Worm (Caenorhabditis elegans) whole organism, late embryonic: ENCODE results near the gene msp-3.

Experiments
- C38D4.7 ChIP-seq: fragments of 200-800 bp; sonication (Bioruptor generic); optimal IDR thresholded peaks from 2 replicates; lab custom pipeline; 2018; ENCODE audit warnings: mild to moderate bottlenecking, missing genetic modification characterization, moderate library complexity, missing compliant biosample characterization
- F13H6.1 ChIP-seq: sonication (generic microtip); optimal IDR thresholded peaks from 2 replicates; lab custom pipeline; 2016; ENCODE audit warnings: missing genetic modification characterization, missing compliant biosample characterization
- T23F11.4 ChIP-seq: fragments of 200-800 bp; sonication (Bioruptor generic); optimal IDR thresholded peaks from 2 replicates; lab custom pipeline; 2018; ENCODE audit warnings: mild to moderate bottlenecking, missing genetic modification characterization, missing compliant biosample characterization
- Y22D7AL.16 ChIP-seq: sonication (generic microtip); optimal IDR thresholded peaks from 2 replicates; lab custom pipeline; 2016; ENCODE audit warnings: missing genetic modification characterization, missing compliant biosample characterization
- ahr-1 ChIP-seq: sonication (generic microtip); optimal IDR thresholded peaks from 2 replicates; lab custom pipeline; 2016; ENCODE audit warnings: missing genetic modification characterization, missing compliant biosample characterization
- ceh-19 ChIP-seq: fragments of 200-800 bp; sonication (Bioruptor generic); optimal IDR thresholded peaks from 2 replicates; lab custom pipeline; 2018; ENCODE audit warnings: mild to moderate bottlenecking, missing genetic modification characterization, missing compliant biosample characterization
- ceh-2 ChIP-seq: sonication (generic microtip); optimal IDR thresholded peaks from 2 replicates; lab custom pipeline; 2016; ENCODE audit warnings: missing genotype, missing genetic modification characterization, missing compliant biosample characterization
- ceh-22 ChIP-seq: sonication (generic microtip); optimal IDR thresholded peaks from 2 replicates; lab custom pipeline; 2017; ENCODE audit warnings: missing biosample characterization, missing genetic modification characterization
- ceh-30 ChIP-seq: fragments of 150-350 bp; optimal IDR thresholded peaks from 2 replicates; lab custom pipeline; 2014; ENCODE audit warnings: missing biosample characterization, missing genetic modification characterization
- ceh-34 ChIP-seq: sonication (generic microtip); optimal IDR thresholded peaks from 2 replicates; lab custom pipeline; 2016; ENCODE audit warnings: mild to moderate bottlenecking, missing genetic modification characterization, missing compliant biosample characterization
- dve-1 ChIP-seq: sonication (generic microtip); optimal IDR thresholded peaks from 2 replicates; lab custom pipeline; 2017; ENCODE audit warnings: antibody characterized with exemption, mild to moderate bottlenecking, missing genetic modification characterization, missing compliant biosample characterization
- elt-2 ChIP-seq: sonication (generic microtip); optimal IDR thresholded peaks from 2 replicates; lab custom pipeline; 2016; ENCODE audit warnings: missing genetic modification reagents, missing genetic modification characterization, missing compliant biosample characterization
- elt-4 ChIP-seq: sonication (generic microtip); optimal IDR thresholded peaks from 2 replicates; lab custom pipeline; 2016; ENCODE audit warnings: missing genetic modification characterization, missing compliant biosample characterization
- eyg-1 ChIP-seq: sonication (generic microtip); optimal IDR thresholded peaks from 2 replicates; lab custom pipeline; 2016; ENCODE audit warnings: missing genotype, missing genetic modification characterization, missing compliant biosample characterization
- fax-1 ChIP-seq: sonication (generic microtip); optimal IDR thresholded peaks from 2 replicates; lab custom pipeline; 2016; ENCODE audit warnings: missing genotype, missing genetic modification characterization, missing compliant biosample characterization
- fkh-6 ChIP-seq: sonication (generic microtip); optimal IDR thresholded peaks from 2 replicates; lab custom pipeline; 2016; ENCODE audit warnings: missing genetic modification characterization, missing compliant biosample characterization
- gmeb-2 ChIP-seq: sonication (generic microtip); optimal IDR thresholded peaks from 2 replicates; lab custom pipeline; 2016; ENCODE audit warnings: missing genetic modification characterization, inconsistent platforms, missing compliant biosample characterization
- hlh-15 ChIP-seq: sonication (generic microtip); optimal IDR thresholded peaks from 2 replicates; lab custom pipeline; 2016; ENCODE audit warnings: missing genetic modification characterization, missing compliant biosample characterization
- hlh-30 ChIP-seq: sonication (generic microtip); optimal IDR thresholded peaks from 2 replicates; lab custom pipeline; 2017; ENCODE audit warnings: antibody characterized with exemption, missing genetic modification characterization, missing compliant biosample characterization; ENCODE audit not compliant: insufficient read depth
- hlh-6 ChIP-seq: sonication (generic microtip); optimal IDR thresholded peaks from 2 replicates; lab custom pipeline; 2016; ENCODE audit warnings: missing genotype, missing genetic modification characterization, missing compliant biosample characterization
- lim-6 ChIP-seq: sonication (generic microtip); optimal IDR thresholded peaks from 2 replicates; lab custom pipeline; 2016; ENCODE audit warnings: missing genetic modification characterization, missing compliant biosample characterization
- lin-11 ChIP-seq: fragments of 200-800 bp; sonication (Bioruptor generic); optimal IDR thresholded peaks from 2 replicates; lab custom pipeline; 2018; ENCODE audit warnings: mild to moderate bottlenecking, missing genetic modification characterization, missing compliant biosample characterization
- madf-2 ChIP-seq: sonication (generic microtip); optimal IDR thresholded peaks from 2 replicates; lab custom pipeline; 2017; ENCODE audit warnings: missing genetic modification characterization, missing compliant biosample characterization
- nfya-1 ChIP-seq: sonication (generic microtip); optimal IDR thresholded peaks from 2 replicates; lab custom pipeline; 2017; ENCODE audit warnings: missing genetic modification characterization, mild to moderate bottlenecking, missing compliant biosample characterization, antibody characterized with exemption, moderate library complexity
- nhr-11 ChIP-seq: fragments of 150-350 bp; optimal IDR thresholded peaks from 2 replicates; lab custom pipeline; 2014; ENCODE audit warnings: missing biosample characterization, missing genetic modification characterization
- npax-4 ChIP-seq: sonication (generic microtip); optimal IDR thresholded peaks from 2 replicates; lab custom pipeline; 2016; ENCODE audit warnings: missing genetic modification characterization, missing compliant biosample characterization
- pag-3 ChIP-seq: sonication (generic microtip); optimal IDR thresholded peaks from 2 replicates; lab custom pipeline; 2016; ENCODE audit warnings: missing compliant biosample characterization, missing genetic modification characterization, borderline replicate concordance
- pqm-1 ChIP-seq: sonication (generic microtip); optimal IDR thresholded peaks from 2 replicates; lab custom pipeline; 2016; ENCODE audit warnings: missing genetic modification characterization, missing compliant biosample characterization
- pros-1 ChIP-seq: fragments of 150-350 bp; optimal IDR thresholded peaks from 2 replicates; lab custom pipeline; 2014; ENCODE audit warnings: missing biosample characterization, missing genetic modification reagents, missing genetic modification characterization
- rnt-1 ChIP-seq: sonication (generic microtip); optimal IDR thresholded peaks from 2 replicates; lab custom pipeline; 2016; ENCODE audit warnings: missing genetic modification characterization, missing compliant biosample characterization
- sdc-2 ChIP-seq: sonication (generic microtip); optimal IDR thresholded peaks from 2 replicates; lab custom pipeline; 2016; ENCODE audit warnings: missing genotype, missing genetic modification characterization, missing compliant biosample characterization
- tbx-2 ChIP-seq: sonication (generic microtip); optimal IDR thresholded peaks from 2 replicates; lab custom pipeline; 2016; ENCODE audit warnings: missing genetic modification characterization, missing compliant biosample characterization
- ttx-3 ChIP-seq: sonication (generic microtip); optimal IDR thresholded peaks from 2 replicates; lab custom pipeline; 2016; ENCODE audit warnings: missing genetic modification reagents, missing genetic modification characterization, missing compliant biosample characterization
- unc-42 ChIP-seq: sonication (generic microtip); optimal IDR thresholded peaks from 2 replicates; lab custom pipeline; 2016; ENCODE audit warnings: missing genotype, missing genetic modification characterization, missing compliant biosample characterization
- unc-55 ChIP-seq: sonication (generic microtip); optimal IDR thresholded peaks from 2 replicates; lab custom pipeline; 2017; ENCODE audit warnings: missing biosample characterization, missing genetic modification reagents, missing genetic modification characterization
- unc-86 ChIP-seq: sonication (generic microtip); optimal IDR thresholded peaks from 2 replicates; lab custom pipeline; 2016; ENCODE audit warnings: missing genetic modification characterization, missing compliant biosample characterization
- zip-5 ChIP-seq: sonication (generic microtip); optimal IDR thresholded peaks from 2 replicates; lab custom pipeline; 2016; ENCODE audit warnings: missing genetic modification characterization, missing compliant biosample characterization

The msp-3 gene

ce11 chrII:4758462-4758861 is 27.6 kb downstream of the msp-3 start, which contains the start of gene F26G1.3:
TSS of gene F26G1.3 (plus strand) at chrII:4758762.
- TF ChIP-seq pag-3 = no peak
- no peak for TF ChIP-seq hlh-6 (tag; lab: Kevin White, UChicago)
- TF ChIP-seq ceh-2 (tag; lab: Kevin White, UChicago) = no peak
- no peak for TF ChIP-seq unc-86 (tag; lab: Kevin White, UChicago)

- no peak for TF ChIP-seq Y22D7AL.16
- no peak for TF ChIP-seq hlh-15 (tag; lab: Kevin White, UChicago)
- no peak for TF ChIP-seq fax-1 (tag; lab: Kevin White, UChicago)
- no peak for TF ChIP-seq T23F11.4
- no peak for TF ChIP-seq fkh-6 (tag; lab: Kevin White, UChicago)
- no peak for TF ChIP-seq ceh-30 (tag; lab: Kevin White, UChicago)
- TF ChIP-seq tbx-2 (tag; lab: Kevin White, UChicago) = no peak
- TF ChIP-seq dve-1 (tag; lab: Kevin White, UChicago) = no peak
- no peak for TF ChIP-seq rnt-1
- TF ChIP-seq pros-1 (tag; lab: Kevin White, UChicago) = no peak
- TF ChIP-seq lim-6 (tag; lab: Kevin White, UChicago) = no peak
- no peak for TF ChIP-seq nfya-1 (tag; lab: Kevin White, UChicago)
- no peak for TF ChIP-seq ceh-34 (tag; lab: Kevin White, UChicago)
Measured at ce11 chrII:4756751-4757150, 29.3 kb downstream of the msp-3 start, which contains the start of gene C27D9.2. TSS of gene C27D9.2 (minus strand) at chrII:4756851.

DNA sequence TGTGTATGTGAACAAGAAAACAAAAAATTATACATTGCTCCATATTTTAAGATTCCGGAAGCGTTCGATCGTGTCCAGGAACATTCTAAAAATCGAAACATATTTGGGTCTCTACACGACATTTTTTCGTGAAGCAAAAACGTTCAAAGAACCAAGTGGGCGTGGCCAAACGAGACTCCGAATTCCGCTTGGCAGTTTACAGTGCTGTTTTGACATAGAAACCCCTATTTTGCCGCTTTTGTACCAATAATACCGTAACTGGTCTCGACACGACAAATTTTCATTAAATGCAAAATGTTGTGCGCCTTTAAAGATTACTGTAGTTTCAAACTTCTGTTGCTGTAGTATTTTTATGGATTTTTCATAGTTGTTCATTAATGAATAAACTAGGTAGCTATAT is 30.4 kb downstream of the msp-3 start:
- TF ChIP-seq elt-2 = no peak
- no peak for TF ChIP-seq ceh-19
- TF ChIP-seq npax-4 (tag; lab: Kevin White, UChicago) = no peak
- no peak for TF ChIP-seq C38D4.7 (GFP tag; lab: Kevin White, UChicago)
- no peak for TF ChIP-seq elt-4 (tag; lab: Kevin White, UChicago)
- no peak for TF ChIP-seq pros-1 (tag; lab: Kevin White, UChicago)
- no peak for TF ChIP-seq unc-55 (GFP tag; lab: Kevin White, UChicago)
- TF ChIP-seq sdc-2 (tag; lab: Kevin White, UChicago) = no peak
- no peak for TF ChIP-seq pqm-1 (tag; lab: Kevin White, UChicago)
- TF ChIP-seq ahr-1 (tag; lab: Kevin White, UChicago) = no peak

DNA sequence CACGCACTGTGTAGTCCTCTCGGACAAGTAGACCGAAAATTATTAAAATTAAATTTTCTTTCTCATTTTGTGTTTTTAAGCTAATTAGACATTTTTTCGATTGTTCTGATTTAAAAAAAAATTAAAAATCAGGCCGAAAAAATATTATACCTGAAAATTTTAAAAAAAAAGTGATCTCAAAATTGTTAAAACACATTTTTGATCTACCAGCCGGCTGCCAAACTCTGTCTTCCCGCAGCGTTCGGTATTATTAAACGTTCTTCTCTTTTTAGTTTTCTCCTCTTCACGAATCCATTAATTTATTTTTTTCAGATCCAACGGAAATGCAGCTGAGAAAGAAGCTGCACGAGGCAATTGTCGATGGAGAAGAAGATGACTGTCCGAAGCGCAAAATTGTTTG is 32.9 kb downstream of the msp-3 start, which contains the start of gene C27D9.1:
Gene C27D9.1, plus strand, starts transcription at position 281 of the 400 bp plus-strand sequence.
- TF ChIP-seq gmeb-2 (tag; lab: Kevin White, UChicago) (no peak), zip-5 (tag; lab: Kevin White, UChicago) (no peak), nhr-11 (tag; lab: Kevin White, UChicago) (no peak), ttx-3 (tag; lab: Kevin White, UChicago) (no peak), ceh-22 (tag; lab: Kevin White, UChicago) (no peak), hlh-30 (no peak), ahr-1 (tag; lab: Kevin White, UChicago) (no peak)

- no peak for TF ChIP-seq hlh-30
- no peak for TF ChIP-seq madf-2 (tag; lab: Kevin White, UChicago)
- TF ChIP-seq zip-5 (tag; lab: Kevin White, UChicago) = no peak
- TF ChIP-seq lim-6 (tag; lab: Kevin White, UChicago) = no peak
- no peak for TF ChIP-seq ceh-30 (tag; lab: Kevin White, UChicago)
- no peak for TF ChIP-seq nfya-1 (tag; lab: Kevin White, UChicago)
- no peak for TF ChIP-seq fkh-6 (tag; lab: Kevin White, UChicago)
- no peak for TF ChIP-seq elt-2
- TF ChIP-seq F13H6.1 (tag; lab: Kevin White, UChicago) = no peak
- TF ChIP-seq ceh-19 = no peak
- TF ChIP-seq lin-11 (tag; lab: Kevin White, UChicago) = no peak
- TF ChIP-seq nhr-11 (tag; lab: Kevin White, UChicago) = no peak
- no peak for TF ChIP-seq ceh-22 (tag; lab: Kevin White, UChicago)
- TF ChIP-seq eyg-1 (tag; lab: Kevin White, UChicago) = no peak
- TF ChIP-seq unc-42 (tag; lab: Kevin White, UChicago) = no peak
- no peak for TF ChIP-seq pqm-1 (tag; lab: Kevin White, UChicago)
Measured at ce11 chrII:4752257-4752728, 33.8 kb downstream of the msp-3 start, which contains the start of gene F41C3.1. TSS of gene F41C3.1 (plus strand) at chrII:4752307.
